Worm (Caenorhabditis elegans): ENCODE data around the gene msp-65.

DNA sequence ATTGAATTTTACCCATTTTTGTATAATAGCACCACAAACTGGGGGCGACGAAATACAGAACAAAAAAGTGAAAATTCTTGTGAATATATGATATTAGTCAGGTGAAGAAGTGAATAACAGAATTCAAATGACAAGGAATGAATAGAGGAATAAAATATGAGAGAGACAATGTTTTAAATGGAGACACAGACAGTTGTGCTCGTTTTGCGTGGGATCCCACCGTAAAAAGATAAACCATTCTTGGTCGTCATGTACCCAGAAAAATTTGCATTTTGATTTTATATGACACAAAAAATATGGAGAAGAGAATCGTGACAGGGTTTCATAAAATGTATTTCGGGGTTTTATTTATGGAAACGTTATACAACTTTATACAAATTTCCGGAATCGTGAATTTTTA is 38.6 kb upstream of the msp-65 start, which contains the start of gene F36H12.17:
- TF ChIP-seq fkh-10 (GFP tag; optimal IDR thresholded peaks at IDR 0.05) = no peak
- no peak for TF ChIP-seq dve-1 (tag; optimal IDR thresholded peaks at IDR 0.05)
- TF ChIP-seq syd-9 (tag; optimal IDR thresholded peaks at IDR 0.05) = no peak
- no peak for TF ChIP-seq fkh-6 (tag; optimal IDR thresholded peaks at IDR 0.05)
- no peak for TF ChIP-seq tbx-2 (tag; optimal IDR thresholded peaks at IDR 0.05)
- TF ChIP-seq nhr-11 (tag; optimal IDR thresholded peaks at IDR 0.05) = no peak
- no peak for TF ChIP-seq gmeb-2 (tag; optimal IDR thresholded peaks at IDR 0.05)
